Fruit fly (Drosophila melanogaster): ENCODE results near the gene fd96Cb.

The fd96Cb gene

DNA sequence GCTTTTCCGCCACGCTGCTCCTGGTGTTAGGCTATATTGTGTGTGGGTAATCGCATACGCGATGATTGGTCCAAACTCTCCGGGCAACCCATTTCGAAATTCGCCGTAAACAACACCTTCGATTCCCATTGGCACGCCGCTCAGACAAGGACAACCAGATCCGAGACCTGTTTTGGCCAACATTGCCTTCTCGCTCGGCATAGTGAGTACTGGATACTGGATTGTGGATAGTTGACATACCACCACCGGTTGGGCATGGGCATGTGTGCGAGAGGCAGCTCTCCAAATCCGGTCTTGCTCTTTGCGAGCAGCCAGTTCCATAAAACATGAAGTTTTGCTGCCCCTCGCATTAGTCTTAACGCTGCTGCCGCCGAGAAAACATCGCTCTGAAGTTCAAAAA, at the start of gene fd96Cb:
Gene fd96Cb (plus strand): TSS at position 374 of the 400 bp plus-strand sequence.
- peak; percentile 38 for TF ChIP-seq CG8478 (optimal IDR thresholded peaks at IDR 0.05)
- TF ChIP-seq pan (optimal IDR thresholded peaks at IDR 0.05) = no peak

DNA sequence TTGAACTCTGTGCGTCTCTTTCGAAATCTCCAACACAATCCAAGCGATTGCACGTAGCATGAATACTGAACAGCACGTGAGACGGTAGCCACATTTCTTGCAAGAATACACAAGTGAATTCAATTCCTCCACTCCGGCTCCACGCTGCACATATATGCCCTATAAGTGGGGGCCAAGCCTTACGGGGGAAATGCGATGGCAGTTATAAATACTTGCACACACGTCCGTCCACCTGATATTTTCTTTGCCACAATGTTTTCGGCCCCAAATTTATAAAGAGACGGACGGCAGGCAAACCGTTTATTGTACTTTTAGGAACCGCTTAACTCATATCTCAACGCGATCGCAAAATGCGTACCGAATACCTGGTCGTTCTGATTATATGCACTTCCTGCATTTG, 48.8 kb upstream of the fd96Cb start, which contains the start of gene CG11786:
Gene CG11786 (plus strand): TSS at position 301 of the 400 bp plus-strand sequence.
- no peak for TF ChIP-seq Dll (optimal IDR thresholded peaks at IDR 0.05)
- no peak for TF ChIP-seq EcR (GFP tag; optimal IDR thresholded peaks at IDR 0.05)
- TF ChIP-seq usp (GFP tag; optimal IDR thresholded peaks at IDR 0.05) = no peak
- TF ChIP-seq pan (optimal IDR thresholded peaks at IDR 0.05) = no peak
- no peak for TF ChIP-seq psq (optimal IDR thresholded peaks at IDR 0.05)
- TF ChIP-seq CG8478 (optimal IDR thresholded peaks at IDR 0.05) = no peak

DNA sequence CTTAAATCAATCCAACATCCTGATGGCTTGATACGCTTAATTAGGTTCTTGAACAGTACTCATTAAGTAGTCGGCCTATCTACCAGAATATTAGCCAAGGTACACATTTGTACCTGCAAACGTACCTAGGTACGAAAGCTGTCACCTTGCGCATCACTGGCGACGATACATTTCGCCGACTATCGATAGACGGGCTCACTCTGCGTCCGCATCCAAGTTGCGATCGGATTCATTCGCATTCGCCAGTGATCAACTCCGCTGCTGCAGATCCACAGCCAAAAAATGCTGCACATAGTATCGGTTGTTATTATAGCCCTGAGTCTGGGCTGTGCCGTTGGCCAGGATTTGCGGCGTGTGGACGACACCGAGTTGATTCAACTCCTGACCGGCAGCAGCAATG, 47.3 kb upstream of the fd96Cb start, which contains the start of gene CG11790:
Gene CG11790 (plus strand): TSS at position 203 of the 400 bp plus-strand sequence.
- no peak for TF ChIP-seq CG8478 (optimal IDR thresholded peaks at IDR 0.05)
- TF ChIP-seq EcR (GFP tag; optimal IDR thresholded peaks at IDR 0.05) = no peak
- TF ChIP-seq psq (optimal IDR thresholded peaks at IDR 0.05) = no peak
- TF ChIP-seq pan (optimal IDR thresholded peaks at IDR 0.05) = no peak
- no peak for TF ChIP-seq usp (GFP tag; optimal IDR thresholded peaks at IDR 0.05)
- no peak for TF ChIP-seq Dll (optimal IDR thresholded peaks at IDR 0.05)

DNA sequence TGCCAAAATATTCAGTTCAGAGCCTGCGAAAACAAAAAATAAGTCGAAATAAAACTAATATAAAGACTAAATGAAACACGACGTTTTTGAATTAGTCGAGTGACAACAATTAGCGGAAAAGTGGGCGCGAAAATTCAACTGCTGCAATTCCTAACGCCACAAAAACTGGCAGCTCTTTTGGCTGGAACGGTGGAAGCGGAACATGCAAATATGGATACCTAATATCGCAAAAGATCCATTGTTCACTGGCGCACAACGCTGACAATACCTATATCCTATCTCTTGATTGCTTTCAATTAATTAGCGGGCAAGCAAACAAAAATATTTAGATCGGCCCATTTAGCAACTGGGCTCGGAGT, 45.5 kb upstream of the fd96Cb start, which contains the start of gene CG11791:
Gene CG11791 (plus strand): TSS at position 234 of the 359 bp plus-strand sequence.
- TF ChIP-seq pan (optimal IDR thresholded peaks at IDR 0.05) (no peak), usp (GFP tag; optimal IDR thresholded peaks at IDR 0.05) (no peak), Dll (optimal IDR thresholded peaks at IDR 0.05) (no peak), CG8478 (optimal IDR thresholded peaks at IDR 0.05) (no peak), EcR (GFP tag; optimal IDR thresholded peaks at IDR 0.05) (no peak), psq (optimal IDR thresholded peaks at IDR 0.05) (no peak)

DNA sequence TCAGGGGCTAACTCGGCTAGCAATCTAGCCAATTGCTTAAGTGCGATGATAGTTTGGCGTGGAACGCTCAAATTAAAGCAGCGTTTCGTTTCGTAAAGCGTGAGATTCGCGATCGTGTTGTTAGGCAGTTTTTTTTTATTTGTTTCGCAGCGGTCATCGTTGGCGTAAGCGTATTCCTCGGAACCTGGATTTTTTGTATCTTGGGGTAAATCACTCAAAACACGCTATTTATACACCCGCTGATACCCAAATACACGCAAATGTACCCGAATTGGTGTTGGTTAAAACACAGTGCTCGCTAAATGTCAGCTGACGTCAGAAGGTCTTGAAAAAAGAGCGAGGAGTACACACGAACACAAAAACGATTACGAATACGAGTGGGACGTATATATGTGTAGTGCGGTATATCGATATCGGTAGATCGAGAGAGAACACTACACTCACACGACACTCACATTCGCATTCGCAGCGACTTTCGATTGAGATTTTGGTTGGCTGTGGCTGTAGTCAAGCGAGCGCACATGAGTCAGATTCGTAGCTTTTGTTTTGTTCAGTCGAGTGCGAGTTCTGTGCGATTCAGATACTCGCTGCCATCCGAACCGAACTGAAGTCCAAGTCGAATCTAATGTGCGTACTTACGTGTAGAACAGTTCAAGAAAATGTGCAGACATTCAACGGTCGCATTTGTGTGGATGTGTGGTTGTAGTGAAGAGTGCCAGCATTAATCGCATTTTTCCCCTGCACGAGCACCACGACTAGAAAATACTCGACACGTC, 44.9 kb upstream of the fd96Cb start:
- TF ChIP-seq CG8478 (optimal IDR thresholded peaks at IDR 0.05) (no peak), Dll (optimal IDR thresholded peaks at IDR 0.05) (no peak), pan (optimal IDR thresholded peaks at IDR 0.05) (no peak), psq (optimal IDR thresholded peaks at IDR 0.05) (no peak), usp (GFP tag; optimal IDR thresholded peaks at IDR 0.05) (no peak), EcR (GFP tag; optimal IDR thresholded peaks at IDR 0.05) (no peak)

DNA sequence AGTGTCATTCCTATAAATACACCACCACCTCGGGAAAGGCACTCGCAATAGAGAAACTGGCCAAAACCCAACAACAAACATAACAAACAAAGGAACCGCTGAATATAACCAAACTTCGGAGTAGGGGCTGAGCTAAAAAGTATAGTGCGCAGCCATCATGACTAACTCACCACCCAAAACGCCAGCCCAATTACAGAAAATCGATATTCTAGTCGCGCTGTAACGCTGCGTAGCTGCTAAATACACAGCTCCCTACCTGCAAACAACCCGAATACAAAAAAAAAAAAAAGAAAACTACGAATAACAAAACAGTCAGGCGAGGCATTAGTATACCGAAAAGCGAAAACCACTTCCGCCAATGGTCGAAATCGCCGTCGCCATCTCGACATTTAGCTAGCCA, 44.2 kb upstream of the fd96Cb start:
- TF ChIP-seq psq (optimal IDR thresholded peaks at IDR 0.05) (no peak), usp (GFP tag; optimal IDR thresholded peaks at IDR 0.05) (no peak), Dll (optimal IDR thresholded peaks at IDR 0.05) (no peak), CG8478 (optimal IDR thresholded peaks at IDR 0.05) (no peak), pan (optimal IDR thresholded peaks at IDR 0.05) (no peak), EcR (GFP tag; optimal IDR thresholded peaks at IDR 0.05) (no peak)

DNA sequence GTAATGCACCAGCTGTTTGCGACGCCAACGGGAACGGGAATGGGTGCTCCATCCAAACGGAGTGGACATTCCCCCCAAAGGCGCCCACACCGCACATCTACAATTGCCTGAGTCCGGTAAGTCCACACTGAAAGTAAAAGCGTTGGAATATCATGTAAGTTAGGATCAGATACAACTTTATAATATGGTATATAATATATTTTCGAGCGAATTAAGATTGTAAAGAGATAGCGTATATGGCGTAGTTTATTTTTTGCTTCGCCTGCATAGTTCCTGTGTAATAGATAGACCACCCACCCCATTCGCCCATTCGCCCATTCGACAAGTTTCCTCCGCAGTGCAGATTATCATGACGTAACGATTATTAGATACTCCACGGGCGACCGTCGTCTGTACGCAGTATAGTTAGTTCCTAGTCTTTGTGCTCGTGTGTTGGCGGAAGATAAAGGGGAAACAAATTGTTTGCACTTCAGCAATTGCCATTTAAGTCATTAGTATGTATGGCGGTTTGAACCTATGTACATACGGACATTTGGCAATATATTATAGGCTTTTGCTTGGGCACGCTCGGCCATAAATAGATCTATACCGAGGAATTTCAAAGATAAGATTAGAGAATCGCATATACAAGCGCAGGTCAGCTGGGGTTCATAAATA, 43.2 kb upstream of the fd96Cb start:
- no peak for TF ChIP-seq psq (optimal IDR thresholded peaks at IDR 0.05)
- no peak for TF ChIP-seq usp (GFP tag; optimal IDR thresholded peaks at IDR 0.05)
- TF ChIP-seq Dll (optimal IDR thresholded peaks at IDR 0.05) = no peak
- no peak for TF ChIP-seq EcR (GFP tag; optimal IDR thresholded peaks at IDR 0.05)
- TF ChIP-seq pan (optimal IDR thresholded peaks at IDR 0.05) = no peak
- no peak for TF ChIP-seq CG8478 (optimal IDR thresholded peaks at IDR 0.05)

DNA sequence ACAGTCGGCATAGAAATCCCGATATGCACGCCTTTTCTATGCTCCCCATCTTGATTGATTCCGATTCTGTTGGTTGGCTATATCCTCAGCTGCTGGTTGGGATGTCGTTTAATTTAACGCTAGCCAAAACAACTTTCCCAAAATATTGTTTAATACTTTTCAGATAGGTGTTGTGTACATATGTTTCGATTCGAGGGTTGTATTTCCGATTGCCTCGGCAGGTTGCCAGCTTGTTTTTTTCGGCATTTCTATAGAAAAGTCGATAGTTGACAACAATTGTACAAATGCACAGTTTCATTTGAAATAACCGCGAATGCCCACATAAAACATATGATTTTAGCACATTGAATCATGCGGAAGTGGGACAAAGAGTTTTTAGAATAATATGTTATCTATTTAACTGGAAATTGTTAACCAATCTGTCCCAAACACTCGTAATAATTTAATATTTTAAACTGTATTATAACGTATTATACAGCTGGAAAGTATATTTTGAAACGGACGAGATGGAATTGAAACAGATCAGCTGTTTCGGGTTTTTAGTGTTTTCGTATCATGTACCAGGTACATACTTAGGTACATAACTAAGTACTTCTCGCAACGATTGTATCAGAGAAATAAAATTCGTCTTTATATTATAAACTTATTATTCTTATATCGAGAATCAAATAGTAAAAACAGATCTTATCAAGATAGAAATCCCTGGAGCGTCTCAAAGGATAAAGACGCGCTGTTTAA, 40.2 kb upstream of the fd96Cb start, which contains the start of gene CG31109:
Gene CG31109 (minus strand): TSS at position 203 of the 738 bp plus-strand sequence.
- no peak for TF ChIP-seq psq (optimal IDR thresholded peaks at IDR 0.05)
- TF ChIP-seq Dll (optimal IDR thresholded peaks at IDR 0.05) = no peak
- no peak for TF ChIP-seq pan (optimal IDR thresholded peaks at IDR 0.05)
- TF ChIP-seq CG8478 (optimal IDR thresholded peaks at IDR 0.05) = no peak
- TF ChIP-seq usp (GFP tag; optimal IDR thresholded peaks at IDR 0.05) = no peak
- TF ChIP-seq EcR (GFP tag; optimal IDR thresholded peaks at IDR 0.05) = no peak

DNA sequence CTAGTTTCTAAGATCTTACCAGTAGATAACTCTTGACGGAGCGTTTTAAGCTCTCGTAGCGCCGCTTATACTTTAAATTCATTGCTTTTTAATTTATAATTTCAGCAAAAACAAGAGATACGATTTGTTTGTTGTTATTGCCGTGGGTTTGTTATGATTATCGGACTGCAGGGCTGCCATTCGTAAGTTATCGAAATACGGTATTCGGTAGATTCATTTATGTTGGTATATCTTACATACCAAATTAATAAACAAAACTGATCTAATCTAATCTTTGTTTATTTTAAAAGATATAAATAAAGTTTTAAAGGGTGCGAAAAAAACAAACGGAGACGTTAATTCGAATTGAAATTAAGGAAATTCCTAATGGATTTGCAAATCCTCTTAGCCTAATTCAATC, 38.8 kb upstream of the fd96Cb start, which contains the start of the genes CG31111 and stac:
Gene CG31111 (minus strand): TSS at position 162 of the 400 bp plus-strand sequence.
Gene stac (plus strand): TSS at position 271 of the 400 bp plus-strand sequence.
- TF ChIP-seq Dll (optimal IDR thresholded peaks at IDR 0.05) (no peak), pan (optimal IDR thresholded peaks at IDR 0.05) (no peak), EcR (GFP tag; optimal IDR thresholded peaks at IDR 0.05) (no peak), psq (optimal IDR thresholded peaks at IDR 0.05) (no peak)

DNA sequence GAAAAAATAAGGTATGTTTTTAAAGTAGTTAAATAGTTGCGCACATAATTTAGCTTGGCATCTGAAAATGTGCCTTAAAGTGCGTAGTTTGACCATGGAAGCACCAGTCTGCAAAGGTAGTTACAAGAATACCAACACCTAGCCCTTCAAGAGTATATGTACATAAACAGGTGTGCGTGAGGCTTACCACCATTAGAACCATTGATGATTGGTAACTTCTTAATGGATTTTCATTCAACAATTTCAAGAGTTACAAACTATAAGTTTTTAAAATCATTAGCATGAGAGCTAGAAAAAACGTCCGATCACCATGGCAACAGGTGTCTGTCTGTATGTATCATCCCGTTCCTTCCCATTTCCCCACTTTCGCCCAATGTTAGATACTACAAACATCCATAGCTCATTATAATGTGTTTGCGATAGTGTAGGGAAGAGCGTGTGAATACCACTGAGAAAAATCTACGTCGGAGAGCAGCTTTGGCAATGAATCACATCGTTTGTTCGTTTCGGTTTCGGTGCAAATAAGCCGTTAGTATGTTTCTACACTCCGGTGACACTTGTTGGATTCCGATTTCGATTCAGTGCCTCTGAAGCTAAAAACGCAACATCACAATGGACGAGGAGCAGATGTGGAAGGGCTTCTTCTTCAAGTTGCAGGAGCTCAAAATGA, 38.2 kb upstream of the fd96Cb start:
- TF ChIP-seq Dll (optimal IDR thresholded peaks at IDR 0.05) (no peak), psq (optimal IDR thresholded peaks at IDR 0.05) (no peak), EcR (GFP tag; optimal IDR thresholded peaks at IDR 0.05) (no peak), CG8478 (optimal IDR thresholded peaks at IDR 0.05) (no peak), pan (optimal IDR thresholded peaks at IDR 0.05) (no peak)

DNA sequence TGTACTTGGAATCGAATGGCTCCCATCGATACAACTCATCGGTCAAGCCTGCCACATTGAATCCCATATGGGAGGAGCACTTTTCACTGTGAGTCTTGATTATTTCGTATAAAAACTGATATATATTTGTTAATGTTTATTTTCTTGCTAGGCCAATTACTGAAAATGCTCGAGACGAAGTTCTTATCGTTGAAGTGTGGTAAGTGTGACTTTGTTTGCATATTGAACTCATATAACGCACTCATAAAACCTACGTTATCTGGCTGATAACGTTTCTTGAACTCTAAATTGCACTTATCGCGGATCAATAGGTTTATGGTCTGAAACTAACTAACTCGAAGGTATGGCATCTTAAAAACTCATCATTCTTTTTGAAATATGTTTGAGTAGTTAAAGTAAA, 34.4 kb upstream of the fd96Cb start:
- TF ChIP-seq psq (optimal IDR thresholded peaks at IDR 0.05) (no peak), Dll (optimal IDR thresholded peaks at IDR 0.05) (no peak), EcR (GFP tag; optimal IDR thresholded peaks at IDR 0.05) (no peak), pan (optimal IDR thresholded peaks at IDR 0.05) (no peak), CG8478 (optimal IDR thresholded peaks at IDR 0.05) (no peak), usp (GFP tag; optimal IDR thresholded peaks at IDR 0.05) (no peak)

Data from whole organism.